Fruit fly (Drosophila melanogaster) whole organism, embryonic: ENCODE results near the gene Pex7.

ENCODE experiments used
- Abd-B ChIP-seq: fragments of 200-800 bp; sonication (Bioruptor generic); optimal IDR thresholded peaks from 2 replicates; lab custom pipeline; 2018; ENCODE audit warnings: missing biosample characterization, mild to moderate bottlenecking, missing genetic modification characterization, moderate library complexity
- Atf-2 ChIP-seq: fragments of 200-800 bp; sonication (Bioruptor generic); optimal IDR thresholded peaks from 2 replicates; lab custom pipeline; 2016; ENCODE audit warnings: missing biosample characterization, missing genetic modification characterization
- CG10654 ChIP-seq: fragments of 200-800 bp; sonication (Bioruptor generic); optimal IDR thresholded peaks from 2 replicates; lab custom pipeline; 2016; ENCODE audit warnings: missing biosample characterization, missing genetic modification characterization
- CG11398 ChIP-seq: fragments of 200-800 bp; sonication (Bioruptor generic); optimal IDR thresholded peaks from 2 replicates; lab custom pipeline; 2016; ENCODE audit warnings: missing biosample characterization, missing genetic modification characterization
- CG1233 ChIP-seq: fragments of 200-800 bp; sonication (Bioruptor generic); optimal IDR thresholded peaks from 4 replicates; lab custom pipeline; 2018; ENCODE audit warnings: missing biosample characterization, mild to moderate bottlenecking, missing genetic modification characterization
- CG13287 ChIP-seq: fragments of 200-800 bp; sonication (Bioruptor generic); IDR thresholded peaks from 2 replicates; pipeline ENCODE4 v1.3.6; 2022; ENCODE audit warnings: missing biosample characterization, missing genetic modification characterization; ENCODE audit not compliant: partially characterized antibody
- CG13296 ChIP-seq: fragments of 200-800 bp; sonication (Bioruptor generic); optimal IDR thresholded peaks from 3 replicates; lab custom pipeline; 2018; ENCODE audit warnings: missing biosample characterization, mild to moderate bottlenecking, missing genetic modification characterization
- CG13775 ChIP-seq: fragments of 200-800 bp; sonication (Bioruptor generic); optimal IDR thresholded peaks from 3 replicates; lab custom pipeline; 2017; ENCODE audit warnings: missing biosample characterization, mild to moderate bottlenecking, missing genetic modification characterization
- CG14014 ChIP-seq: fragments of 200-800 bp; sonication (Bioruptor generic); IDR thresholded peaks from 2 replicates; pipeline ENCODE4 v1.3.6; 2022; ENCODE audit warnings: missing biosample characterization, missing genetic modification characterization
- CG16863 ChIP-seq: fragments of 200-800 bp; sonication (Bioruptor generic); optimal IDR thresholded peaks from 3 replicates; lab custom pipeline; 2016; ENCODE audit warnings: missing biosample characterization, missing genetic modification characterization
- CG17186 ChIP-seq: fragments of 200-800 bp; sonication (Bioruptor generic); optimal IDR thresholded peaks from 3 replicates; lab custom pipeline; 2017; ENCODE audit warnings: missing biosample characterization, missing genetic modification reagents, missing genetic modification characterization
- CG17802 ChIP-seq: fragments of 200-800 bp; sonication (Bioruptor generic); optimal IDR thresholded peaks from 2 replicates; lab custom pipeline; 2018; ENCODE audit warnings: missing biosample characterization, mild to moderate bottlenecking, missing genetic modification characterization, moderate library complexity
- CG1792 ChIP-seq: fragments of 200-800 bp; sonication (Bioruptor generic); optimal IDR thresholded peaks from 2 replicates; lab custom pipeline; 2016; ENCODE audit warnings: missing biosample characterization, missing genetic modification characterization
- CG18262 ChIP-seq: fragments of 200-800 bp; optimal IDR thresholded peaks from 3 replicates; lab custom pipeline; 2019; ENCODE audit warnings: missing biosample characterization, mild to moderate bottlenecking, missing genetic modification characterization, moderate library complexity
- CG2129 ChIP-seq: fragments of 200-800 bp; sonication (Bioruptor generic); IDR thresholded peaks from 2 replicates; pipeline ENCODE4 v1.3.6; 2022; ENCODE audit warnings: missing biosample characterization, missing genetic modification characterization; ENCODE audit not compliant: partially characterized antibody
- CG2202 ChIP-seq: fragments of 200-800 bp; sonication (Bioruptor generic); optimal IDR thresholded peaks from 2 replicates; lab custom pipeline; 2018; ENCODE audit warnings: missing biosample characterization, mild to moderate bottlenecking, missing genetic modification characterization
- CG32767 ChIP-seq: fragments of 200-800 bp; sonication (Bioruptor generic); IDR thresholded peaks from 2 replicates; pipeline ENCODE4 v1.3.6; 2022; ENCODE audit warnings: missing biosample characterization, missing genetic modification characterization
- CG33213 ChIP-seq: fragments of 200-800 bp; sonication (Bioruptor generic); optimal IDR thresholded peaks from 3 replicates; lab custom pipeline; 2016; ENCODE audit warnings: missing biosample characterization, missing genetic modification characterization
- CG34224 ChIP-seq: fragments of 200-800 bp; sonication (Bioruptor generic); IDR thresholded peaks from 3 replicates; pipeline ENCODE4 v1.3.6; 2022; ENCODE audit warnings: missing biosample characterization, missing genetic modification characterization; ENCODE audit not compliant: partially characterized antibody
- CG42726 ChIP-seq: fragments of 200-800 bp; sonication (Bioruptor generic); IDR thresholded peaks from 2 replicates; pipeline ENCODE4 v1.3.6; 2022; ENCODE audit warnings: missing biosample characterization, missing genetic modification characterization; ENCODE audit not compliant: partially characterized antibody
- CG4328 ChIP-seq: fragments of 200-800 bp; sonication (Bioruptor generic); optimal IDR thresholded peaks from 3 replicates; lab custom pipeline; 2017; ENCODE audit warnings: missing biosample characterization, missing genetic modification reagents, missing genetic modification characterization
- CG6791 ChIP-seq: fragments of 200-800 bp; sonication (Bioruptor generic); IDR thresholded peaks from 3 replicates; pipeline ENCODE4 v1.3.6; 2022; ENCODE audit warnings: missing biosample characterization, missing genetic modification characterization; ENCODE audit not compliant: partially characterized antibody
- CG6813 ChIP-seq: fragments of 200-800 bp; sonication (Bioruptor generic); optimal IDR thresholded peaks from 2 replicates; lab custom pipeline; 2017; ENCODE audit warnings: missing biosample characterization, missing genetic modification characterization, mild to moderate bottlenecking, moderate library complexity, missing genetic modification reagents
- CG8290 ChIP-seq, 3 experiments: fragments of 200-800 bp; sonication (Bioruptor generic); optimal IDR thresholded peaks; 2 replicates each; lab custom pipeline; 2016 to 2019; ENCODE audit warnings: missing biosample characterization in 3 of 3, missing genetic modification characterization in 3 of 3, mild to moderate bottlenecking in 2 of 3, moderate library complexity in 1 of 3
- CG9437 ChIP-seq: fragments of 200-800 bp; sonication (Bioruptor generic); optimal IDR thresholded peaks from 2 replicates; lab custom pipeline; 2018; ENCODE audit warnings: missing biosample characterization, mild to moderate bottlenecking, missing genetic modification characterization
- CG9609 ChIP-seq: fragments of 200-800 bp; sonication (Bioruptor generic); optimal IDR thresholded peaks from 3 replicates; lab custom pipeline; 2016; ENCODE audit warnings: missing biosample characterization, missing genetic modification characterization
- CG9727 ChIP-seq: fragments of 200-800 bp; sonication (Bioruptor generic); optimal IDR thresholded peaks from 3 replicates; lab custom pipeline; 2017; ENCODE audit warnings: missing biosample characterization, mild to moderate bottlenecking, missing genetic modification characterization
- Dip3 ChIP-seq: fragments of 200-800 bp; sonication (Bioruptor generic); optimal IDR thresholded peaks from 3 replicates; lab custom pipeline; 2016; ENCODE audit warnings: missing biosample characterization, missing genetic modification characterization
- Fer1 ChIP-seq: fragments of 200-800 bp; sonication (Bioruptor generic); optimal IDR thresholded peaks from 2 replicates; lab custom pipeline; 2017; ENCODE audit warnings: missing biosample characterization, mild to moderate bottlenecking, missing genetic modification characterization
- HmgZ ChIP-seq: fragments of 200-800 bp; sonication (Bioruptor generic); optimal IDR thresholded peaks from 2 replicates; lab custom pipeline; 2018; ENCODE audit warnings: missing biosample characterization, mild to moderate bottlenecking, missing genetic modification characterization
- Oaz ChIP-seq: fragments of 200-800 bp; sonication (Bioruptor generic); IDR thresholded peaks from 2 replicates; pipeline ENCODE4 v1.3.6; 2022; ENCODE audit warnings: missing biosample characterization, missing genetic modification characterization
- TFAM ChIP-seq: fragments of 200-800 bp; sonication (Bioruptor generic); optimal IDR thresholded peaks from 2 replicates; lab custom pipeline; 2017; ENCODE audit warnings: missing biosample characterization, missing genetic modification characterization, inconsistent platforms
- caup ChIP-seq: fragments of 200-800 bp; sonication (Bioruptor generic); optimal IDR thresholded peaks from 3 replicates; lab custom pipeline; 2017; ENCODE audit warnings: missing biosample characterization, mild to moderate bottlenecking, missing genetic modification characterization, moderate library complexity; ENCODE audit not compliant: severe bottlenecking
- ci ChIP-seq: fragments of 200-800 bp; sonication (Bioruptor generic); IDR thresholded peaks from 3 replicates; pipeline ENCODE4 v1.3.6; 2022; ENCODE audit warnings: missing biosample characterization, missing genetic modification characterization
- cwo ChIP-seq: fragments of 200-800 bp; sonication (Bioruptor generic); optimal IDR thresholded peaks from 3 replicates; lab custom pipeline; 2017; ENCODE audit warnings: missing biosample characterization, missing genetic modification characterization, mild to moderate bottlenecking, moderate library complexity, missing genetic modification reagents
- dmrt11E ChIP-seq: fragments of 200-800 bp; sonication (Bioruptor generic); optimal IDR thresholded peaks from 3 replicates; lab custom pipeline; 2018; ENCODE audit warnings: missing biosample characterization, mild to moderate bottlenecking, missing genetic modification characterization, moderate library complexity
- eyg ChIP-seq: fragments of 200-800 bp; sonication (Bioruptor generic); optimal IDR thresholded peaks from 3 replicates; lab custom pipeline; 2016; ENCODE audit warnings: missing biosample characterization, missing genetic modification characterization
- fru ChIP-seq: fragments of >200 bp; optimal IDR thresholded peaks from 2 replicates; lab custom pipeline; 2017
- gcm2 ChIP-seq: fragments of 200-800 bp; sonication (Bioruptor generic); optimal IDR thresholded peaks from 2 replicates; lab custom pipeline; 2016; ENCODE audit warnings: missing biosample characterization, missing genetic modification characterization
- gt ChIP-seq: fragments of 200-800 bp; sonication (Bioruptor generic); IDR thresholded peaks from 2 replicates; pipeline ENCODE4 v1.3.6; 2022; ENCODE audit warnings: missing biosample characterization, missing genetic modification characterization
- hb ChIP-seq: fragments of 200-800 bp; sonication (Bioruptor generic); IDR thresholded peaks from 3 replicates; pipeline ENCODE4 v1.3.6; 2022; ENCODE audit warnings: missing biosample characterization, missing genetic modification characterization; ENCODE audit not compliant: partially characterized antibody
- knrl ChIP-seq: fragments of 200-800 bp; sonication (Bioruptor generic); IDR thresholded peaks from 3 replicates; pipeline ENCODE4 v1.3.6; 2022; ENCODE audit warnings: missing biosample characterization, missing genetic modification characterization; ENCODE audit not compliant: partially characterized antibody
- lbe ChIP-seq: fragments of 200-800 bp; sonication (Bioruptor generic); optimal IDR thresholded peaks from 2 replicates; lab custom pipeline; 2016; ENCODE audit warnings: missing biosample characterization, mild to moderate bottlenecking, missing genetic modification characterization
- lov ChIP-seq, 2 experiments: fragments of 200-800 bp in 1 of 2; fragments of >200 bp in 1 of 2; sonication (Bioruptor generic) in 1 of 2; IDR thresholded peaks in 1 of 2; optimal IDR thresholded peaks in 1 of 2; 2 replicates in 1 of 2; 3 replicates in 1 of 2; pipeline versions ENCODE4 v1.3.6 to Lab custom; 2017 to 2022; ENCODE audit warnings: missing biosample characterization in 1 of 2, missing genetic modification characterization in 1 of 2
- peb ChIP-seq: fragments of 200-800 bp; sonication (Bioruptor generic); IDR thresholded peaks from 2 replicates; pipeline ENCODE4 v1.3.6; 2022; ENCODE audit warnings: missing biosample characterization, missing genetic modification characterization
- slou ChIP-seq: fragments of 200-800 bp; sonication (Bioruptor generic); optimal IDR thresholded peaks from 3 replicates; lab custom pipeline; 2016; ENCODE audit warnings: missing biosample characterization, missing genetic modification characterization
- so ChIP-seq: fragments of 200-800 bp; sonication (Bioruptor generic); IDR thresholded peaks from 3 replicates; pipeline ENCODE4 v1.3.6; 2022; ENCODE audit warnings: missing biosample characterization, missing genetic modification characterization

Pex7 gene

DNA sequence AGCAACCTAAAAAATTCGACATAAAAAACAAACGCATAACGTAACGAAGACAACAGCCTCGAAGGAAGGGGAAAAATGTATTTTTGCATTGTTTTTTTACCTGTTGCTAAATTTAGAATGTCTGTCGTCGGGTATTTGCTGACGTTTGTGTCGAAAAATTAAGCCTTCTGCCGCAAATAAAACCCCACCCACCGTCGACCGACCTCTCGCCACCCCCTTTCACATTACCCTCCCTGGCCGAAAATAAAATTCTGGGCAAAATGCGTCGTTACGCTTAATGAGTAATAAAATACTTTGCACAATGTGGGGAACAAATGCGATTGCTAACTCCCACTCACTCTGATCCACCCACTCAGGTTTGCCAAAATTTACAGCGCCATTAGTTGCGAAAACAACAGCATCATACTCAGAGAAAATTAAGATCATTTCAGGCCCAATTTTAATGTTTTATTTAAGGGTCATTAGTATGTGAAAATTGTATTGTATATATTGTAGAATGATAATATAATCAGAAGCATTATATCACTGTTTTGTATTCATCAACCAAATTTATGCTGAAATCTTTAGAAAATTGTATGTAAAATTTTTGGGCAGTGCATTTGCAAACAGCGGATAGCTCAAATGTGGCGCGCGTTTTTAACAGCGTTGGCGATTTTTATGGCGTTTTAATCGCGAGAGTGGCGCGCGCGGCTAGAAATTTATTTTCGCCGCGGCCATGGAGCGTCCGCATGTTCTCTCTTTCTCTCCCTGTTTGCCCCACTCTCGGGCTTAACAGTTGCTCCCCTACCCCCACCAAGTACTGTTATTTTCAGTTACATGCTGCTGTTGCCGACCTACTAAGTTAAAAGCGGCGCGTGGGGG, 25.5 kb downstream of the Pex7 start (continued):
- TF ChIP-seq caup (GFP tag; lab: Kevin White, UChicago) (peak; percentile 41), CG2202 (no peak), CG11398 (GFP tag; lab: Kevin White, UChicago) (no peak), CG4328 (no peak), CG13296 (GFP tag; lab: Kevin White, UChicago) (peak; percentile 12), TFAM (GFP tag; lab: Kevin White, UChicago) (no peak), CG13775 (GFP tag; lab: Kevin White, UChicago) (peak; percentile 58), Dip3 (GFP tag; lab: Kevin White, UChicago) (peak; percentile 47), hb (GFP tag; lab: Robert Waterston, UW) (0 out of 3 replicates have a peak, but pooled peaks have one; percentile 29), Atf-2 (GFP tag; lab: Kevin White, UChicago) (no peak), lov (optimal IDR thresholded peaks at IDR 0.05; lab: Kevin White, UChicago) (no peak), lov (GFP tag; IDR thresholded peaks at IDR 0.05; lab: Robert Waterston, UW) (no peak), CG6813 (GFP tag; lab: Kevin White, UChicago) (no peak), slou (no peak), CG17186 (GFP tag; lab: Kevin White, UChicago) (no peak), HmgZ (tag; lab: Kevin White, UChicago) (peak; percentile 31), ci (GFP tag; lab: Robert Waterston, UW) (no peak), knrl (GFP tag; lab: Robert Waterston, UW) (no peak), CG10654 (no peak), fru (lab: Kevin White, UChicago) (no peak), CG1233 (GFP tag; lab: Kevin White, UChicago) (no peak), CG17802 (tag; lab: Kevin White, UChicago) (no peak), CG16863 (no peak), gcm2 (no peak), so (0 out of 3 replicates have a peak, but pooled peaks have one; percentile 36), gt (GFP tag; lab: Robert Waterston, UW) (no peak), CG33213 (no peak), CG2129 (no peak)

dm6 chr3L:8673377-8674000, 26.5 kb downstream of the Pex7 start:
- no peak for TF ChIP-seq peb (GFP tag; lab: Robert Waterston, UW)
- no peak for TF ChIP-seq Oaz (GFP tag; lab: Robert Waterston, UW)
- TF ChIP-seq eyg (GFP tag; lab: Kevin White, UChicago), result no peak
- TF ChIP-seq Fer1 (GFP tag; lab: Kevin White, UChicago), result no peak
- no peak for TF ChIP-seq CG42726
- peak; percentile 53; the same call in 1 of the 2 replicates for TF ChIP-seq CG32767 (GFP tag; lab: Robert Waterston, UW)
- TF ChIP-seq CG14014 (GFP tag; lab: Robert Waterston, UW), result no peak
- no peak for TF ChIP-seq CG1792
- TF ChIP-seq CG9609 (GFP tag; lab: Kevin White, UChicago), result no peak
- TF ChIP-seq CG9727 (GFP tag; lab: Kevin White, UChicago), result no peak
- no peak for TF ChIP-seq CG34224 (GFP tag; lab: Robert Waterston, UW)
- no peak for TF ChIP-seq lbe (GFP tag; lab: Kevin White, UChicago)
- TF ChIP-seq Abd-B (GFP tag; lab: Kevin White, UChicago), result no peak
- TF ChIP-seq CG9437 (GFP tag; lab: Kevin White, UChicago), result no peak
- TF ChIP-seq cwo, result peak; percentile 7
- no peak; the same call in 1 of the 2 replicates for TF ChIP-seq CG13287 (GFP tag; lab: Robert Waterston, UW)
- TF ChIP-seq CG8290 (GFP tag; optimal IDR thresholded peaks at IDR 0.05; lab: Kevin White, UChicago), result no peak
- TF ChIP-seq CG8290 (tag; optimal IDR thresholded peaks at IDR 0.05; lab: Kevin White, UChicago), result no peak
- TF ChIP-seq CG6791 (GFP tag; lab: Robert Waterston, UW), result 0 out of 3 replicates have a peak, but pooled peaks have one; percentile 20
- TF ChIP-seq dmrt11E (tag; lab: Kevin White, UChicago), result no peak
- TF ChIP-seq CG18262 (tag; lab: Kevin White, UChicago), result no peak
